Fruit fly (Drosophila melanogaster) whole organism, embryonic: ENCODE data around the gene Dus1.

Source experiments
- Antp ChIP-seq: fragments of 200-800 bp; sonication (Bioruptor generic); optimal IDR thresholded peaks from 3 replicates; lab custom pipeline; 2016; ENCODE audit warnings: missing biosample characterization, missing genetic modification characterization
- CG10147 ChIP-seq: fragments of 200-800 bp; sonication (Bioruptor generic); optimal IDR thresholded peaks from 2 replicates; lab custom pipeline; 2019; ENCODE audit warnings: missing biosample characterization, mild to moderate bottlenecking, missing genetic modification characterization, moderate library complexity
- CG10543 ChIP-seq: fragments of 200-800 bp; sonication (Bioruptor generic); optimal IDR thresholded peaks from 3 replicates; lab custom pipeline; 2017; ENCODE audit warnings: missing biosample characterization, mild to moderate bottlenecking, missing genetic modification characterization, moderate library complexity
- CG10979 ChIP-seq: fragments of 200-800 bp; sonication (Bioruptor generic); optimal IDR thresholded peaks from 2 replicates; lab custom pipeline; 2018; ENCODE audit warnings: missing biosample characterization, mild to moderate bottlenecking, missing genetic modification characterization, moderate library complexity
- CG12769 ChIP-seq: fragments of 200-800 bp; sonication (Bioruptor generic); optimal IDR thresholded peaks from 2 replicates; lab custom pipeline; 2019; ENCODE audit warnings: missing biosample characterization, mild to moderate bottlenecking, missing genetic modification characterization, moderate library complexity
- CG13894 ChIP-seq: fragments of 200-800 bp; sonication (Bioruptor generic); optimal IDR thresholded peaks from 3 replicates; lab custom pipeline; 2018; ENCODE audit warnings: missing biosample characterization, mild to moderate bottlenecking, missing genetic modification characterization, moderate library complexity
- CG14441 ChIP-seq: fragments of 200-800 bp; sonication (Bioruptor generic); IDR thresholded peaks from 2 replicates; pipeline ENCODE4 v1.3.6; 2022; ENCODE audit warnings: missing biosample characterization, missing genetic modification characterization
- CG1832 ChIP-seq: fragments of 200-800 bp; sonication (Bioruptor generic); optimal IDR thresholded peaks from 2 replicates; lab custom pipeline; 2017; ENCODE audit warnings: missing biosample characterization, mild to moderate bottlenecking, missing genetic modification characterization, inconsistent platforms
- CG3281 ChIP-seq: fragments of 200-800 bp; sonication (Bioruptor generic); optimal IDR thresholded peaks from 3 replicates; lab custom pipeline; 2017; ENCODE audit warnings: missing biosample characterization, mild to moderate bottlenecking, missing genetic modification characterization
- CG34422 ChIP-seq: fragments of 200-800 bp; sonication (Bioruptor generic); IDR thresholded peaks from 3 replicates; pipeline ENCODE4 v1.3.6; 2022; ENCODE audit warnings: missing biosample characterization, missing genetic modification characterization
- CG4424 ChIP-seq: fragments of 200-800 bp; sonication (Bioruptor generic); optimal IDR thresholded peaks from 3 replicates; lab custom pipeline; 2016; ENCODE audit warnings: missing biosample characterization, missing genetic modification characterization
- CG7357 ChIP-seq: fragments of 200-800 bp; sonication (Bioruptor generic); IDR thresholded peaks from 3 replicates; pipeline ENCODE4 v1.3.6; 2022; ENCODE audit warnings: missing biosample characterization, missing genetic modification characterization
- CG7839 ChIP-seq: fragments of 200-800 bp; sonication (Bioruptor generic); optimal IDR thresholded peaks from 3 replicates; lab custom pipeline; 2018; ENCODE audit warnings: missing biosample characterization, mild to moderate bottlenecking, missing genetic modification characterization, moderate library complexity
- CG8290 ChIP-seq, 3 experiments: fragments of 200-800 bp; sonication (Bioruptor generic); optimal IDR thresholded peaks; 2 replicates each; lab custom pipeline; 2016 to 2019; ENCODE audit warnings: missing biosample characterization in 3 of 3, missing genetic modification characterization in 3 of 3, mild to moderate bottlenecking in 2 of 3, moderate library complexity in 1 of 3
- CG8388 ChIP-seq: fragments of 200-800 bp; sonication (Bioruptor generic); optimal IDR thresholded peaks from 2 replicates; lab custom pipeline; 2019; ENCODE audit warnings: missing biosample characterization, mild to moderate bottlenecking, missing genetic modification characterization, moderate library complexity
- CG8944 ChIP-seq: fragments of 200-800 bp; sonication (Bioruptor generic); optimal IDR thresholded peaks from 3 replicates; lab custom pipeline; 2016; ENCODE audit warnings: missing biosample characterization, missing genetic modification characterization
- CG9727 ChIP-seq: fragments of 200-800 bp; sonication (Bioruptor generic); optimal IDR thresholded peaks from 3 replicates; lab custom pipeline; 2017; ENCODE audit warnings: missing biosample characterization, mild to moderate bottlenecking, missing genetic modification characterization
- CrebB ChIP-seq: fragments of 200-800 bp; sonication (Bioruptor generic); optimal IDR thresholded peaks from 3 replicates; lab custom pipeline; 2018; ENCODE audit warnings: missing biosample characterization, mild to moderate bottlenecking, missing genetic modification characterization
- Deaf1 ChIP-seq: fragments of 200-800 bp; optimal IDR thresholded peaks from 3 replicates; lab custom pipeline; 2019; ENCODE audit warnings: missing biosample characterization, mild to moderate bottlenecking, missing genetic modification characterization, moderate library complexity
- Dfd ChIP-seq, 2 experiments: fragments of >200 bp; optimal IDR thresholded peaks; 2 replicates each; lab custom pipeline; 2017; ENCODE audit warnings: missing biosample characterization in 2 of 2, missing genetic modification characterization in 2 of 2
- Drgx ChIP-seq: fragments of 200-800 bp; sonication (Bioruptor generic); IDR thresholded peaks from 2 replicates; pipeline ENCODE4 v1.3.6; 2022; ENCODE audit warnings: missing biosample characterization, missing genetic modification characterization
- E2f1 ChIP-seq: fragments of 200-800 bp; sonication (Bioruptor generic); IDR thresholded peaks from 2 replicates; pipeline ENCODE4 v1.3.6; 2022; ENCODE audit warnings: missing biosample characterization, missing genetic modification characterization
- Lim3 ChIP-seq: fragments of 200-800 bp; sonication (Bioruptor generic); IDR thresholded peaks from 2 replicates; pipeline ENCODE4 v1.3.6; 2022; ENCODE audit warnings: missing biosample characterization, missing genetic modification characterization
- MTF-1 ChIP-seq: fragments of 200-800 bp; sonication (Bioruptor generic); optimal IDR thresholded peaks from 2 replicates; lab custom pipeline; 2018; ENCODE audit warnings: missing biosample characterization, mild to moderate bottlenecking, missing genetic modification characterization, borderline replicate concordance
- Med ChIP-seq: fragments of 200-800 bp; sonication (Bioruptor generic); peaks from one replicate; lab custom pipeline; 2016; ENCODE audit warnings: missing biosample characterization, missing genetic modification characterization, mild to moderate bottlenecking, inconsistent platforms, moderate library complexity
- NFAT ChIP-seq: fragments of 200-800 bp; sonication (Bioruptor generic); IDR thresholded peaks from 2 replicates; pipeline ENCODE4 v1.3.6; 2022; ENCODE audit warnings: missing biosample characterization, missing genetic modification characterization
- Nf-YA ChIP-seq: fragments of 200-800 bp; sonication (Bioruptor generic); IDR thresholded peaks from 2 replicates; pipeline ENCODE4 v1.3.6; 2022; ENCODE audit warnings: missing biosample characterization, missing genetic modification characterization
- Pdp1 ChIP-seq, 2 experiments: fragments of 200-800 bp; sonication (Bioruptor generic); optimal IDR thresholded peaks; 3 replicates each; lab custom pipeline; 2016; ENCODE audit warnings: missing biosample characterization in 2 of 2, missing genetic modification characterization in 2 of 2, mild to moderate bottlenecking in 1 of 2, moderate library complexity in 1 of 2
- Rfx ChIP-seq: fragments of 200-800 bp; sonication (Bioruptor generic); IDR thresholded peaks from 2 replicates; pipeline ENCODE4 v1.3.6; 2022; ENCODE audit warnings: missing biosample characterization, missing genetic modification characterization
- Sox100B ChIP-seq: fragments of 200-800 bp; sonication (Bioruptor generic); optimal IDR thresholded peaks from 3 replicates; lab custom pipeline; 2018; ENCODE audit warnings: missing biosample characterization, mild to moderate bottlenecking, missing genetic modification characterization
- Usf ChIP-seq: fragments of 200-800 bp; sonication (Bioruptor generic); optimal IDR thresholded peaks from 2 replicates; lab custom pipeline; 2017; ENCODE audit warnings: missing genotype, missing biosample characterization, missing genetic modification characterization
- chinmo ChIP-seq: fragments of 200-800 bp; sonication (Bioruptor generic); IDR thresholded peaks from 4 replicates; pipeline ENCODE4 v1.3.6; 2022; ENCODE audit warnings: missing biosample characterization, missing genetic modification characterization; ENCODE audit not compliant: partially characterized antibody
- chm ChIP-seq: fragments of 200-800 bp; sonication (Bioruptor generic); IDR thresholded peaks from 2 replicates; pipeline ENCODE4 v1.3.6; 2022; ENCODE audit warnings: missing biosample characterization, missing genetic modification characterization
- crc ChIP-seq: fragments of 200-800 bp; sonication (Bioruptor generic); optimal IDR thresholded peaks from 2 replicates; lab custom pipeline; 2016; ENCODE audit warnings: missing biosample characterization, missing genetic modification characterization
- crol ChIP-seq: fragments of 200-800 bp; sonication (Bioruptor generic); IDR thresholded peaks from 2 replicates; pipeline ENCODE4 v1.3.6; 2022; ENCODE audit warnings: missing biosample characterization, missing genetic modification characterization
- exex ChIP-seq: fragments of 200-800 bp; sonication (Bioruptor generic); optimal IDR thresholded peaks from 4 replicates; lab custom pipeline; 2018; ENCODE audit warnings: missing biosample characterization, mild to moderate bottlenecking, missing genetic modification characterization, moderate library complexity
- fd3F ChIP-seq: fragments of 200-800 bp; sonication (Bioruptor generic); optimal IDR thresholded peaks from 2 replicates; lab custom pipeline; 2018; ENCODE audit warnings: missing biosample characterization, mild to moderate bottlenecking, missing genetic modification characterization, moderate library complexity
- ftz-f1 ChIP-seq: fragments of 200-800 bp; sonication (Bioruptor generic); optimal IDR thresholded peaks from 2 replicates; lab custom pipeline; 2016; ENCODE audit warnings: missing biosample characterization, missing genetic modification characterization
- h ChIP-seq: fragments of >200 bp; optimal IDR thresholded peaks from 2 replicates; lab custom pipeline; 2017
- hbn ChIP-seq: fragments of 200-800 bp; sonication (Bioruptor generic); IDR thresholded peaks from 2 replicates; pipeline ENCODE4 v1.3.6; 2022; ENCODE audit warnings: missing biosample characterization, missing genetic modification characterization; ENCODE audit not compliant: partially characterized antibody
- her ChIP-seq: fragments of 200-800 bp; sonication (Bioruptor generic); optimal IDR thresholded peaks from 2 replicates; lab custom pipeline; 2016; ENCODE audit warnings: missing biosample characterization, missing genetic modification characterization
- kni ChIP-seq: fragments of 200-800 bp; sonication (Bioruptor generic); optimal IDR thresholded peaks from 3 replicates; lab custom pipeline; 2017; ENCODE audit warnings: mild to moderate bottlenecking, missing biosample characterization, missing genetic modification reagents, missing genetic modification characterization
- nom ChIP-seq: fragments of 200-800 bp; sonication (Bioruptor generic); optimal IDR thresholded peaks from 2 replicates; lab custom pipeline; 2017; ENCODE audit warnings: missing biosample characterization, missing genetic modification characterization, mild to moderate bottlenecking, moderate library complexity, missing genetic modification reagents
- prd ChIP-seq, 3 experiments: fragments of >200 bp in 2 of 3; fragments of 200-800 bp in 1 of 3; sonication (Bioruptor generic) in 1 of 3; optimal IDR thresholded peaks in 2 of 3; IDR thresholded peaks in 1 of 3; 2 replicates in 2 of 3; 3 replicates in 1 of 3; pipeline versions ENCODE4 v1.3.6 to Lab custom; 2017 to 2022; ENCODE audit warnings: missing biosample characterization in 1 of 3, missing genetic modification characterization in 1 of 3
- scrt ChIP-seq: fragments of 200-800 bp; sonication (Bioruptor generic); optimal IDR thresholded peaks from 2 replicates; lab custom pipeline; 2018; ENCODE audit warnings: missing biosample characterization, mild to moderate bottlenecking, missing genetic modification characterization, moderate library complexity
- sug ChIP-seq: fragments of 200-800 bp; optimal IDR thresholded peaks from 2 replicates; lab custom pipeline; 2019; ENCODE audit warnings: missing biosample characterization, mild to moderate bottlenecking, missing genetic modification characterization, moderate library complexity
- zfh1 ChIP-seq: fragments of 200-800 bp; sonication (Bioruptor generic); IDR thresholded peaks from 3 replicates; pipeline ENCODE4 v1.3.6; 2022; ENCODE audit warnings: missing biosample characterization, missing genetic modification characterization

The Dus1 gene

dm6 chr2L:300006-300405, 28.5 kb upstream of the Dus1 start (continued):
- TF ChIP-seq prd (optimal IDR thresholded peaks at IDR 0.05; lab: Kevin White, UChicago) (no peak), prd (GFP tag; IDR thresholded peaks at IDR 0.05; lab: Robert Waterston, UW) (no peak), fd3F (GFP tag; lab: Kevin White, UChicago) (no peak), CrebB (tag; lab: Kevin White, UChicago) (no peak), NFAT (GFP tag; lab: Robert Waterston, UW) (no peak), Sox100B (GFP tag; lab: Kevin White, UChicago) (no peak), CG4424 (no peak), exex (tag; lab: Kevin White, UChicago) (peak; percentile 5), Dfd (GFP tag; optimal IDR thresholded peaks at IDR 0.05; lab: Kevin White, UChicago) (no peak), her (no peak), Usf (GFP tag; lab: Kevin White, UChicago) (no peak)

DNA sequence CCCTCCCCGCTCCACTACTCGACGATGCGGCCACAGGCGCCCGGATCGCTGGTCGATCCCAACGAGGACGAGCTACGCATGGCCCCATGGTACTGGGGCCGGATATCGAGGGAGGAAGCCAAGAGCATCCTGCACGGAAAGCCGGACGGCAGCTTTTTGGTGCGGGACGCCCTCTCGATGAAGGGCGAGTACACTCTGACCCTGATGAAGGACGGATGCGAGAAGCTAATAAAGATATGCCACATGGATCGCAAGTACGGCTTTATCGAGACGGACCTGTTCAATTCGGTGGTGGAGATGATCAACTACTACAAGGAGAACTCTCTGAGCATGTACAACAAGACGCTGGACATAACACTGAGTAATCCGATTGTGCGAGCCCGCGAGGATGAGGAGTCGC, 27.5 kb upstream of the Dus1 start:
- TF ChIP-seq CG7357 (GFP tag; lab: Robert Waterston, UW) (no peak), Med (GFP tag; lab: Kevin White, UChicago) (peak; percentile 52)

- TF ChIP-seq Deaf1 (peak; percentile 79), CG8944 (GFP tag; lab: Kevin White, UChicago) (no peak), Pdp1 (GFP tag; optimal IDR thresholded peaks at IDR 0.05; lab: Kevin White, UChicago) (peak in 1 of 2 experiments; percentile 33), zfh1 (GFP tag; lab: Robert Waterston, UW) (peak; percentile 54; the same call in 1 of the 3 replicates), chm (GFP tag; lab: Robert Waterston, UW) (0 out of 2 replicates have a peak, but pooled peaks have one; percentile 37), crol (GFP tag; lab: Robert Waterston, UW) (0 out of 2 replicates have a peak, but pooled peaks have one; percentile 52), CG10979 (tag; lab: Kevin White, UChicago) (no peak), CG13894 (tag; lab: Kevin White, UChicago) (peak; percentile 65), h (lab: Kevin White, UChicago) (no peak), CG10543 (GFP tag; lab: Kevin White, UChicago) (peak; percentile 63), CG3281 (GFP tag; lab: Kevin White, UChicago) (peak; percentile 4), exex (tag; lab: Kevin White, UChicago) (peak; percentile 1), ftz-f1 (GFP tag; lab: Kevin White, UChicago) (peak; percentile 31), chinmo (GFP tag; lab: Robert Waterston, UW) (no peak), Rfx (GFP tag; lab: Robert Waterston, UW) (peak; percentile 39; the same call in 1 of the 2 replicates), kni (no peak), hbn (GFP tag; lab: Robert Waterston, UW) (no peak), CG9727 (GFP tag; lab: Kevin White, UChicago) (peak; percentile 86), crc (GFP tag; lab: Kevin White, UChicago) (no peak), scrt (GFP tag; lab: Kevin White, UChicago) (peak; percentile 3), Drgx (no peak), CG8388 (GFP tag; lab: Kevin White, UChicago) (no peak), Lim3 (GFP tag; lab: Robert Waterston, UW) (no peak), Nf-YA (GFP tag; lab: Robert Waterston, UW) (no peak), CG12769 (tag; lab: Kevin White, UChicago) (peak; percentile 50), sug (tag; lab: Kevin White, UChicago) (peak; percentile 81), MTF-1 (GFP tag; lab: Kevin White, UChicago) (peak; percentile 13), CG10147 (GFP tag; lab: Kevin White, UChicago) (peak; percentile 9), nom (GFP tag; lab: Kevin White, UChicago) (peak; percentile 35), Antp (no peak), CG8290 (GFP tag; optimal IDR thresholded peaks at IDR 0.05; lab: Kevin White, UChicago) (no peak), CG8290 (tag; optimal IDR thresholded peaks at IDR 0.05; lab: Kevin White, UChicago) (peak in 1 of 2 experiments; percentile 48), CG1832 (GFP tag; lab: Kevin White, UChicago) (peak; percentile 91), CG34422 (GFP tag; lab: Robert Waterston, UW) (peak; percentile 54; the same call in 1 of the 3 replicates), E2f1 (no peak), CG14441 (GFP tag; lab: Robert Waterston, UW) (no peak), CG7839 (tag; lab: Kevin White, UChicago) (no peak)
These were observed 26.7 kb upstream of the Dus1 start for dm6 chr2L:298285-298644.
